Worm (Caenorhabditis elegans): ENCODE measurements around the gene R13A1.5.

ce11 chrIV:7195734-7196133 lies 4.1 kb upstream of the R13A1.5 start, which contains the start of gene best-16:
- TF ChIP-seq nhr-12 (tag; optimal IDR thresholded peaks at IDR 0.05) (no peak), sea-2 (GFP tag; optimal IDR thresholded peaks at IDR 0.05) (no peak), snpc-4 (tag; optimal IDR thresholded peaks at IDR 0.05) (no peak), pqm-1 (tag; optimal IDR thresholded peaks at IDR 0.05) (no peak), tbx-2 (tag; optimal IDR thresholded peaks at IDR 0.05) (no peak), nhr-77 (tag; optimal IDR thresholded peaks at IDR 0.05) (no peak), skn-1 (tag; optimal IDR thresholded peaks at IDR 0.05) (no peak), nhr-76 (tag; optimal IDR thresholded peaks at IDR 0.05) (no peak), nhr-28 (tag; optimal IDR thresholded peaks at IDR 0.05) (no peak)

All from whole organism, L3 larva.